Comparison of ENCODE assay signal across 6 fruit fly cellular contexts in the genomic region with DNA sequence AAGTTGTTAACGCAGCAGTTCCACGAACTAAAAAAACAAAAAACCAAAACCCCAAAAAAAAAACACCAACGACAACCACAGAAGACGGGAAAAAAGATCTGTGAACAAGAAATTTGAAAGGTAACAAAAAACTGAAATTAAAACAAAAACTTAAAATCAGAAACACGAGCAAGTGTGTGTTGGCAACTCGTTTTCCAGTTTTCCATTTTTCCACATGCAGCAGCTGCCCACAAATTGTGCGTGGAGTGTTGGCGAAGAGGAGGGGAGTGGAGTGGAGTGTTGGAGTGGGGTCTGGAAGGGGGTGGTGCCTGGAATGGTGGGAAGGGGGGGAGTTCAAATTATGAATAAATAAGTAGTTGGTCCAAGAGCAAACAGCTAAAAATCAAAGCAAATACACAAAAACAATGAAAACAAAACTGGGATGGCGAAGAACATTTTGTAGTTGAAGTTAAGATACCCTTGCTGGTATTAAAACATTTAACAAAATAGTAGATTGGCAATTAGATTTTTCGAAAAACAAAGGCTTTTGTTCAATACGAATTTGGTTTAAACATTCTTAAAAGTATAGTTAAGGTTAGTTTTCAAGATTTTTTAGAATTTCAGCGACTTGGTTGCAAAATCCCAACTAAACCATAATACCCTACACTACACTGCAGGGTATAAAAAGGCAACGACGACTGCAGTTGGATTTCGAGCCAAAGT.
TF ChIP-seq lines count a peak whose summit lies in the region.

No protein-coding gene starts in this region.

- no peak for TF ChIP-seq CTCF in whole organism, embryonic (GFP tag; optimal IDR thresholded peaks at IDR 0.05; lab: Kevin White, UChicago)

TF ChIP-seq in whole organism, 6 proteins besides CTCF, POLR2A, EP300 and RAD21:
- peak; percentile 23 for TF ChIP-seq pan (optimal IDR thresholded peaks at IDR 0.05; lab: Kevin White, UChicago)
- TF ChIP-seq usp (GFP tag; optimal IDR thresholded peaks at IDR 0.05; lab: Kevin White, UChicago), result no peak
- TF ChIP-seq CG8478 (optimal IDR thresholded peaks at IDR 0.05; lab: Kevin White, UChicago), result no peak

TF ChIP-seq in whole organism, adult, 20 proteins besides CTCF, POLR2A, EP300 and RAD21:
- TF ChIP-seq CG12768 (GFP tag; optimal IDR thresholded peaks at IDR 0.05; lab: Kevin White, UChicago), result no peak
- peak; percentile 9 for TF ChIP-seq CG7101 (tag; optimal IDR thresholded peaks at IDR 0.05; lab: Kevin White, UChicago)
TF ChIP-seq in whole organism, adult: peak in this region for 1.

TF ChIP-seq in whole organism, embryonic, 481 proteins besides CTCF, POLR2A, EP300 and RAD21 (continues in another document):
- no peak for TF ChIP-seq Bgb (GFP tag; IDR thresholded peaks at IDR 0.05; lab: Robert Waterston, UW; ENCODE audit: partially characterized antibody)
- TF ChIP-seq zen2 (GFP tag; IDR thresholded peaks at IDR 0.05; lab: Robert Waterston, UW; ENCODE audit: partially characterized antibody), result no peak
- peak; percentile 57 for TF ChIP-seq gsb-n (tag; optimal IDR thresholded peaks at IDR 0.05; lab: Kevin White, UChicago)
- no peak for TF ChIP-seq pita (GFP tag; optimal IDR thresholded peaks at IDR 0.05; lab: Kevin White, UChicago)
- TF ChIP-seq sna (GFP tag; IDR thresholded peaks at IDR 0.05; lab: Robert Waterston, UW; ENCODE audit: partially characterized antibody), result no peak
- TF ChIP-seq Sry-δ (GFP tag; optimal IDR thresholded peaks at IDR 0.05; lab: Kevin White, UChicago), result peak; percentile 9
- TF ChIP-seq CG4854 (GFP tag; optimal IDR thresholded peaks at IDR 0.05; lab: Kevin White, UChicago), result no peak
- TF ChIP-seq sisA (GFP tag; IDR thresholded peaks at IDR 0.05; lab: Robert Waterston, UW), result peak; percentile 41; the same call in 1 of the 2 replicates
- TF ChIP-seq danr (GFP tag; IDR thresholded peaks at IDR 0.05; lab: Robert Waterston, UW), result 0 out of 2 replicates have a peak, but pooled peaks have one; percentile 29
- no peak for TF ChIP-seq Opbp (GFP tag; IDR thresholded peaks at IDR 0.05; lab: Robert Waterston, UW; ENCODE audit: partially characterized antibody)
- TF ChIP-seq Hmx (GFP tag; optimal IDR thresholded peaks at IDR 0.05; lab: Kevin White, UChicago), result no peak
- TF ChIP-seq peb (GFP tag; IDR thresholded peaks at IDR 0.05; lab: Robert Waterston, UW), result no peak
- no peak for TF ChIP-seq nom (GFP tag; optimal IDR thresholded peaks at IDR 0.05; lab: Kevin White, UChicago)
- TF ChIP-seq da (GFP tag; optimal IDR thresholded peaks at IDR 0.05; lab: Kevin White, UChicago), result no peak
- peak; percentile 49 for TF ChIP-seq CG15601 (tag; optimal IDR thresholded peaks at IDR 0.05; lab: Kevin White, UChicago)
- TF ChIP-seq lola (GFP tag; optimal IDR thresholded peaks at IDR 0.05; lab: Kevin White, UChicago), result peak in 1 of 3 experiments; percentile 72
- TF ChIP-seq sqz (GFP tag; optimal IDR thresholded peaks at IDR 0.05; lab: Kevin White, UChicago), result peak; percentile 74
- TF ChIP-seq CG2120 (GFP tag; optimal IDR thresholded peaks at IDR 0.05; lab: Kevin White, UChicago), result peak; percentile 30

TF ChIP-seq in whole organism, prepupa, 60 proteins besides CTCF, POLR2A, EP300 and RAD21 (continues in another document):
- TF ChIP-seq Hr38 (GFP tag; optimal IDR thresholded peaks at IDR 0.05; lab: Kevin White, UChicago) (no peak), CG6808 (GFP tag; optimal IDR thresholded peaks at IDR 0.05; lab: Kevin White, UChicago) (no peak), OdsH (GFP tag; optimal IDR thresholded peaks at IDR 0.05; lab: Kevin White, UChicago) (peak; percentile 65), spab (GFP tag; optimal IDR thresholded peaks at IDR 0.05; lab: Kevin White, UChicago) (no peak), Sox15 (GFP tag; optimal IDR thresholded peaks at IDR 0.05; lab: Kevin White, UChicago) (peak; percentile 65), CG15336 (GFP tag; IDR thresholded peaks at IDR 0.05; lab: Robert Waterston, UW) (no peak), CG10669 (GFP tag; optimal IDR thresholded peaks at IDR 0.05; lab: Kevin White, UChicago) (peak; percentile 14), topi (GFP tag; optimal IDR thresholded peaks at IDR 0.05; lab: Kevin White, UChicago) (peak; percentile 64), Eip75B (GFP tag; optimal IDR thresholded peaks at IDR 0.05; lab: Kevin White, UChicago) (peak; percentile 16), CG9139 (GFP tag; optimal IDR thresholded peaks at IDR 0.05; lab: Kevin White, UChicago) (no peak), CG3919 (GFP tag; optimal IDR thresholded peaks at IDR 0.05; lab: Kevin White, UChicago) (peak; percentile 46), dsx (GFP tag; optimal IDR thresholded peaks at IDR 0.05; lab: Kevin White, UChicago; ENCODE audit: poor library complexity, severe bottlenecking) (no peak), CG8632 (GFP tag; optimal IDR thresholded peaks at IDR 0.05; lab: Kevin White, UChicago) (peak; percentile 59), CG3032 (tag; optimal IDR thresholded peaks at IDR 0.05; lab: Kevin White, UChicago) (peak; percentile 46), svp (GFP tag; lab: Kevin White, UChicago) (peak; percentile 88), Met (GFP tag; optimal IDR thresholded peaks at IDR 0.05; lab: Kevin White, UChicago) (peak; percentile 70), Eip93F (GFP tag; optimal IDR thresholded peaks at IDR 0.05; lab: Kevin White, UChicago) (no peak), Sox14 (GFP tag; optimal IDR thresholded peaks at IDR 0.05; lab: Kevin White, UChicago) (peak; percentile 58), achi (GFP tag; optimal IDR thresholded peaks at IDR 0.05; lab: Kevin White, UChicago) (no peak), Ets21C (GFP tag; optimal IDR thresholded peaks at IDR 0.05; lab: Kevin White, UChicago) (peak; percentile 50)

TF ChIP-seq in whole organism, pupa, 21 proteins besides CTCF, POLR2A, EP300 and RAD21:
- no peak for TF ChIP-seq CG15710 (tag; optimal IDR thresholded peaks at IDR 0.05; lab: Kevin White, UChicago)
- peak; percentile 51 for TF ChIP-seq CG9948 (tag; optimal IDR thresholded peaks at IDR 0.05; lab: Kevin White, UChicago)
- TF ChIP-seq Snoo (tag; optimal IDR thresholded peaks at IDR 0.05; lab: Kevin White, UChicago), result no peak
- peak; percentile 33 for TF ChIP-seq CG14655 (GFP tag; optimal IDR thresholded peaks at IDR 0.05; lab: Kevin White, UChicago)
- TF ChIP-seq CG17806 (tag; optimal IDR thresholded peaks at IDR 0.05; lab: Kevin White, UChicago), result peak; percentile 48
- no peak for TF ChIP-seq gl (tag; optimal IDR thresholded peaks at IDR 0.05; lab: Kevin White, UChicago)
- TF ChIP-seq CG13204 (GFP tag; optimal IDR thresholded peaks at IDR 0.05; lab: Kevin White, UChicago), result no peak
- no peak for TF ChIP-seq CG34367 (tag; optimal IDR thresholded peaks at IDR 0.05; lab: Kevin White, UChicago)
- TF ChIP-seq CG8301 (tag; optimal IDR thresholded peaks at IDR 0.05; lab: Kevin White, UChicago), result peak; percentile 37
- TF ChIP-seq CG4496 (GFP tag; IDR thresholded peaks at IDR 0.05; lab: Robert Waterston, UW), result no peak
- TF ChIP-seq fd96Ca (GFP tag; IDR thresholded peaks at IDR 0.05; lab: Robert Waterston, UW), result peak; percentile 12; the same call in 1 of the 3 replicates
- 0 out of 2 replicates have a peak, but pooled peaks have one; percentile 29 for TF ChIP-seq CG12605 (GFP tag; IDR thresholded peaks at IDR 0.05; lab: Robert Waterston, UW)
- TF ChIP-seq CG8159 (tag; optimal IDR thresholded peaks at IDR 0.05; lab: Kevin White, UChicago), result peak; percentile 39
- no peak for TF ChIP-seq CG10348 (GFP tag; IDR thresholded peaks at IDR 0.05; lab: Robert Waterston, UW)
- no peak for TF ChIP-seq Ets98B (GFP tag; IDR thresholded peaks at IDR 0.05; lab: Robert Waterston, UW)
- peak; percentile 51 for TF ChIP-seq CG32121 (GFP tag; IDR thresholded peaks at IDR 0.05; lab: Robert Waterston, UW)
TF ChIP-seq in whole organism, pupa: peak in this region for 8.

TF ChIP-seq in whole organism, wandering third instar larva, 38 proteins besides CTCF, POLR2A, EP300 and RAD21:
- TF ChIP-seq N (GFP tag; optimal IDR thresholded peaks at IDR 0.05; lab: Kevin White, UChicago), result no peak
- TF ChIP-seq CrebA (GFP tag; optimal IDR thresholded peaks at IDR 0.05; lab: Kevin White, UChicago; ENCODE audit: borderline replicate concordance), result no peak
- peak; percentile 46 for TF ChIP-seq tai (GFP tag; optimal IDR thresholded peaks at IDR 0.05; lab: Kevin White, UChicago)
- TF ChIP-seq h (GFP tag; optimal IDR thresholded peaks at IDR 0.05; lab: Kevin White, UChicago), result peak; percentile 66
- peak; percentile 33 for TF ChIP-seq CG32264 (GFP tag; optimal IDR thresholded peaks at IDR 0.05; lab: Kevin White, UChicago)
- peak; percentile 59 for TF ChIP-seq fru (GFP tag; optimal IDR thresholded peaks at IDR 0.05; lab: Kevin White, UChicago)
- peak; percentile 24 for TF ChIP-seq pan (optimal IDR thresholded peaks at IDR 0.05; lab: Kevin White, UChicago)
- peak; percentile 36 for TF ChIP-seq Dfd (GFP tag; optimal IDR thresholded peaks at IDR 0.05; lab: Kevin White, UChicago)
- peak in 1 of 2 experiments; percentile 68 for TF ChIP-seq foxo (GFP tag; optimal IDR thresholded peaks at IDR 0.05; lab: Kevin White, UChicago)
- no peak for TF ChIP-seq Rel (GFP tag; optimal IDR thresholded peaks at IDR 0.05; lab: Kevin White, UChicago)
- TF ChIP-seq Rel (tag; optimal IDR thresholded peaks at IDR 0.05; lab: Kevin White, UChicago), result no peak
- TF ChIP-seq ey (GFP tag; optimal IDR thresholded peaks at IDR 0.05; lab: Kevin White, UChicago), result peak; percentile 52
- peak; percentile 89 for TF ChIP-seq woc (GFP tag; optimal IDR thresholded peaks at IDR 0.05; lab: Kevin White, UChicago)
- peak; percentile 27 for TF ChIP-seq dmrt93B (GFP tag; optimal IDR thresholded peaks at IDR 0.05; lab: Kevin White, UChicago)
- no peak for TF ChIP-seq dsf (GFP tag; optimal IDR thresholded peaks at IDR 0.05; lab: Kevin White, UChicago; ENCODE audit: borderline replicate concordance)
- peak; percentile 45 for TF ChIP-seq Hnf4 (GFP tag; optimal IDR thresholded peaks at IDR 0.05; lab: Kevin White, UChicago)
- TF ChIP-seq Mio (GFP tag; optimal IDR thresholded peaks at IDR 0.05; lab: Kevin White, UChicago), result no peak
- peak; percentile 65 for TF ChIP-seq OdsH (GFP tag; optimal IDR thresholded peaks at IDR 0.05; lab: Kevin White, UChicago)
- no peak for TF ChIP-seq br (GFP tag; optimal IDR thresholded peaks at IDR 0.05; lab: Kevin White, UChicago)
- TF ChIP-seq rgr (GFP tag; optimal IDR thresholded peaks at IDR 0.05; lab: Kevin White, UChicago), result peak; percentile 58
- peak; percentile 59 for TF ChIP-seq HLH106 (tag; optimal IDR thresholded peaks at IDR 0.05; lab: Kevin White, UChicago)
- no peak for TF ChIP-seq brk (GFP tag; optimal IDR thresholded peaks at IDR 0.05; lab: Kevin White, UChicago)
TF ChIP-seq in whole organism, wandering third instar larva: peak in this region for 14.
